Worm (Caenorhabditis elegans) whole organism, late embryonic: ENCODE results near the gene T23G7.3.

Experiments
- C08G9.2 ChIP-seq: sonication (generic microtip); optimal IDR thresholded peaks from 2 replicates; lab custom pipeline; 2016; ENCODE audit warnings: mild to moderate bottlenecking, missing genetic modification characterization, moderate library complexity, missing compliant biosample characterization
- K02D7.2 ChIP-seq: sonication (generic microtip); optimal IDR thresholded peaks from 2 replicates; lab custom pipeline; 2017; ENCODE audit warnings: mild to moderate bottlenecking, missing genetic modification characterization, missing compliant biosample characterization
- Y22D7AL.16 ChIP-seq: sonication (generic microtip); optimal IDR thresholded peaks from 2 replicates; lab custom pipeline; 2016; ENCODE audit warnings: missing genetic modification characterization, missing compliant biosample characterization
- ahr-1 ChIP-seq: sonication (generic microtip); optimal IDR thresholded peaks from 2 replicates; lab custom pipeline; 2016; ENCODE audit warnings: missing genetic modification characterization, missing compliant biosample characterization
- ceh-14 ChIP-seq: sonication (generic microtip); optimal IDR thresholded peaks from 2 replicates; lab custom pipeline; 2016; ENCODE audit warnings: missing genotype, missing genetic modification characterization, missing compliant biosample characterization
- ceh-22 ChIP-seq: sonication (generic microtip); optimal IDR thresholded peaks from 2 replicates; lab custom pipeline; 2017; ENCODE audit warnings: missing biosample characterization, missing genetic modification characterization
- ceh-30 ChIP-seq: fragments of 150-350 bp; optimal IDR thresholded peaks from 2 replicates; lab custom pipeline; 2014; ENCODE audit warnings: missing biosample characterization, missing genetic modification characterization
- ceh-9 ChIP-seq: sonication (generic microtip); optimal IDR thresholded peaks from 2 replicates; lab custom pipeline; 2016; ENCODE audit warnings: mild to moderate bottlenecking, missing genetic modification characterization, inconsistent platforms, missing compliant biosample characterization
- che-1 ChIP-seq: sonication (generic microtip); optimal IDR thresholded peaks from 2 replicates; lab custom pipeline; 2016; ENCODE audit warnings: mild to moderate bottlenecking, missing genetic modification characterization, missing compliant biosample characterization
- dmd-4 ChIP-seq: sonication (generic microtip); optimal IDR thresholded peaks from 2 replicates; lab custom pipeline; 2016; ENCODE audit warnings: borderline replicate concordance, missing genetic modification characterization, missing compliant biosample characterization
- elt-4 ChIP-seq: sonication (generic microtip); optimal IDR thresholded peaks from 2 replicates; lab custom pipeline; 2016; ENCODE audit warnings: missing genetic modification characterization, missing compliant biosample characterization
- ets-4 ChIP-seq: sonication (generic microtip); optimal IDR thresholded peaks from 2 replicates; lab custom pipeline; 2016; ENCODE audit warnings: missing genetic modification characterization, missing compliant biosample characterization
- eyg-1 ChIP-seq: sonication (generic microtip); optimal IDR thresholded peaks from 2 replicates; lab custom pipeline; 2016; ENCODE audit warnings: missing genotype, missing genetic modification characterization, missing compliant biosample characterization
- fax-1 ChIP-seq: sonication (generic microtip); optimal IDR thresholded peaks from 2 replicates; lab custom pipeline; 2016; ENCODE audit warnings: missing genotype, missing genetic modification characterization, missing compliant biosample characterization
- fkh-10 ChIP-seq: fragments of 150-350 bp; optimal IDR thresholded peaks from 2 replicates; lab custom pipeline; 2014; ENCODE audit warnings: missing biosample characterization, missing genetic modification reagents, missing genetic modification characterization
- fkh-6 ChIP-seq: sonication (generic microtip); optimal IDR thresholded peaks from 2 replicates; lab custom pipeline; 2016; ENCODE audit warnings: missing genetic modification characterization, missing compliant biosample characterization
- gmeb-2 ChIP-seq: sonication (generic microtip); optimal IDR thresholded peaks from 2 replicates; lab custom pipeline; 2016; ENCODE audit warnings: missing genetic modification characterization, inconsistent platforms, missing compliant biosample characterization
- hlh-13 ChIP-seq: fragments of 200-800 bp; sonication (Bioruptor generic); optimal IDR thresholded peaks from 2 replicates; lab custom pipeline; 2018; ENCODE audit warnings: mild to moderate bottlenecking, missing genetic modification characterization, missing compliant biosample characterization
- hlh-15 ChIP-seq: sonication (generic microtip); optimal IDR thresholded peaks from 2 replicates; lab custom pipeline; 2016; ENCODE audit warnings: missing genetic modification characterization, missing compliant biosample characterization
- lim-6 ChIP-seq: sonication (generic microtip); optimal IDR thresholded peaks from 2 replicates; lab custom pipeline; 2016; ENCODE audit warnings: missing genetic modification characterization, missing compliant biosample characterization
- mec-3 ChIP-seq: sonication (generic microtip); optimal IDR thresholded peaks from 2 replicates; lab custom pipeline; 2016; ENCODE audit warnings: borderline replicate concordance, missing genetic modification characterization, missing compliant biosample characterization
- nfya-1 ChIP-seq: sonication (generic microtip); optimal IDR thresholded peaks from 2 replicates; lab custom pipeline; 2017; ENCODE audit warnings: missing genetic modification characterization, mild to moderate bottlenecking, missing compliant biosample characterization, antibody characterized with exemption, moderate library complexity
- nhr-232 ChIP-seq: sonication (generic microtip); optimal IDR thresholded peaks from 2 replicates; lab custom pipeline; 2016; ENCODE audit warnings: missing genetic modification characterization, missing compliant biosample characterization
- npax-4 ChIP-seq: sonication (generic microtip); optimal IDR thresholded peaks from 2 replicates; lab custom pipeline; 2016; ENCODE audit warnings: missing genetic modification characterization, missing compliant biosample characterization
- pag-3 ChIP-seq: sonication (generic microtip); optimal IDR thresholded peaks from 2 replicates; lab custom pipeline; 2016; ENCODE audit warnings: missing compliant biosample characterization, missing genetic modification characterization, borderline replicate concordance
- pha-2 ChIP-seq: sonication (generic microtip); optimal IDR thresholded peaks from 2 replicates; lab custom pipeline; 2017; ENCODE audit warnings: mild to moderate bottlenecking, missing genetic modification characterization, missing compliant biosample characterization
- pha-4 ChIP-seq: fragments of 150-350 bp; optimal IDR thresholded peaks from 2 replicates; lab custom pipeline; 2018; ENCODE audit warnings: missing biosample characterization, missing genetic modification reagents, missing genetic modification characterization
- rnt-1 ChIP-seq: sonication (generic microtip); optimal IDR thresholded peaks from 2 replicates; lab custom pipeline; 2016; ENCODE audit warnings: missing genetic modification characterization, missing compliant biosample characterization
- sdc-2 ChIP-seq: sonication (generic microtip); optimal IDR thresholded peaks from 2 replicates; lab custom pipeline; 2016; ENCODE audit warnings: missing genotype, missing genetic modification characterization, missing compliant biosample characterization
- sox-2 ChIP-seq: fragments of 200-800 bp; sonication (Bioruptor generic); IDR thresholded peaks from 2 replicates; pipeline ENCODE4 v1.3.6; 2022; ENCODE audit warnings: missing genetic modification reagents, missing genetic modification characterization, missing compliant biosample characterization
- syd-9 ChIP-seq: sonication (generic microtip); optimal IDR thresholded peaks from 2 replicates; lab custom pipeline; 2016; ENCODE audit warnings: mild to moderate bottlenecking, missing genetic modification characterization, moderate library complexity, missing compliant biosample characterization
- tbx-7 ChIP-seq: sonication (generic microtip); optimal IDR thresholded peaks from 2 replicates; lab custom pipeline; 2016; ENCODE audit warnings: missing genotype, missing genetic modification characterization, missing compliant biosample characterization
- ttx-3 ChIP-seq: sonication (generic microtip); optimal IDR thresholded peaks from 2 replicates; lab custom pipeline; 2016; ENCODE audit warnings: missing genetic modification reagents, missing genetic modification characterization, missing compliant biosample characterization
- unc-3 ChIP-seq, 2 experiments: fragments of 200-800 bp in 1 of 2; sonication (Bioruptor generic) in 1 of 2; sonication (generic microtip) in 1 of 2; conservative IDR thresholded peaks in 1 of 2; optimal IDR thresholded peaks in 1 of 2; 2 replicates each; pipeline versions ENCODE4 v1.3.6 to Lab custom; 2016 to 2022; ENCODE audit warnings: missing compliant biosample characterization in 2 of 2, missing genetic modification characterization in 2 of 2, missing genetic modification reagents in 1 of 2
- unc-55 ChIP-seq: sonication (generic microtip); optimal IDR thresholded peaks from 2 replicates; lab custom pipeline; 2017; ENCODE audit warnings: missing biosample characterization, missing genetic modification reagents, missing genetic modification characterization

The T23G7.3 gene

DNA sequence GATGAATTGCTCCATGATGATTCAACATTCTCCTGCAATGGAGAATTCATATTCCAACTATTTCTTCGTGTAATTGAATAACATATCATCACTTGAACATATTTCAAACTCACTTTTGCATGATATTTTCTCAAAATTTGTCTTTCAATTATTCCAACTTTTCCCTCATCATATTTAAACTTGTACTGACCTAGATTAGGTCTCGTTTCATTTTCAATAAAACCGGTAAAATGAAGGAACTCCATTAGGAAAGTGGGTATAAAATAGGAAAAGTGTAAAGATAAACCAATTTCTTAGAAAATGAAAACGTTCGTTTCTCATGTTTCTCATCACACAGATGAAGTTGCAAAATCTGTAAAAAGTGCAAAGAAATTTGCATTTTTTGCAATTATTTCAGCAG lies 15.4 kb downstream of the T23G7.3 start, which contains the start of gene col-78:
TSS of gene col-78 (plus strand) at position 301 of the 400 bp plus-strand sequence.
- TF ChIP-seq ahr-1 (tag; lab: Kevin White, UChicago): no peak
- no peak for TF ChIP-seq sox-2 (GFP tag; lab: Robert Waterston, UW)
- no peak for TF ChIP-seq dmd-4 (tag; lab: Kevin White, UChicago)
- no peak for TF ChIP-seq ets-4 (tag; lab: Kevin White, UChicago)
- no peak for TF ChIP-seq syd-9 (tag; lab: Kevin White, UChicago)

DNA sequence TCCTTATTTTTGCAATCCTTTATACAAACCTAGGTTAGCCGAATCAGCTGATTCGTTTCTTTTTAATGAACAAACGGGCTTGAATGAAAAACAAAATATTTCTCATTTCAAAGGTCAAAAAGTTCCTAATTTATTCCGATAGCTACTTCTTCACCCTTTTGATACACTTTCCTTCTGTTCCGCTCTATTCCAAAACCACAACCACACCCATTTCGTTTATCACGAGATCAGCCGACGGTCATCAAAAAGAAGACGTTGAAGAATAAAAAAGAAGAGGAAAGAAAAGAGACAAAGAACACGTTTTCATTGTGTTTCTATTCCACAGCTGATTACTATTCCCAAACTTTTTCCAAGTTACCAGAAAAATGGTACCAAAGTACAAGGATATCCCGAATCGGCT lies 19.6 kb downstream of the T23G7.3 start:
- TF ChIP-seq sdc-2 (tag; lab: Kevin White, UChicago): no peak
- no peak for TF ChIP-seq elt-4 (tag; lab: Kevin White, UChicago)
- TF ChIP-seq pha-4 (tag; lab: Kevin White, UChicago): no peak
- TF ChIP-seq eyg-1 (tag; lab: Kevin White, UChicago): no peak
- no peak for TF ChIP-seq syd-9 (tag; lab: Kevin White, UChicago)
- no peak for TF ChIP-seq lim-6 (tag; lab: Kevin White, UChicago)
- no peak for TF ChIP-seq hlh-13
- TF ChIP-seq gmeb-2 (tag; lab: Kevin White, UChicago): no peak

ce11 chrII:9145961-9146360 lies 21.7 kb downstream of the T23G7.3 start, which contains the start of gene W07A12.4:
TSS of gene W07A12.4 (plus strand) at chrII:9146261.
- no peak for TF ChIP-seq tbx-7 (tag; lab: Kevin White, UChicago)
- no peak for TF ChIP-seq lim-6 (tag; lab: Kevin White, UChicago)
- TF ChIP-seq fkh-10 (GFP tag; lab: Kevin White, UChicago): no peak
- no peak for TF ChIP-seq ceh-9
- no peak for TF ChIP-seq ttx-3 (tag; lab: Kevin White, UChicago)
- TF ChIP-seq ets-4 (tag; lab: Kevin White, UChicago): no peak
- no peak for TF ChIP-seq pag-3 (tag; lab: Kevin White, UChicago)
- TF ChIP-seq hlh-13: no peak

DNA sequence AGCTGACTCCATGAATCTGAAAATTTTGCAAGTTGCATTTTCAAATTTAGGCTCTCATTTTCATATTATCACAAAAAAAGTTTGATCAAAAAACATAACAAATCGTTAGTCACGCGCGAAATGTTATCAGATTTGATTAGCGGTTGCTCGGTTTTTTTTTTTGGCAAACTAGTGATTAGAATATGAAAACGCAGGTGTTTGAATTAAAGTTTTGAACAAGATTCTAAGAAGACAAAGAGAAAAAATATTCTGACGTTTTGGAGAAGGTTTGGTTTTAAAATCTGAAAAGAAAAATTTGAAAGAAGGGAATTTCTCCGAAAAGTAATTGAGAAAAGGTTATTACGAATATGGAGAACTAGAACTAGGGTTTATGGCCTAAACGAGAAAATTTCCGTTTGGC lies 23.3 kb downstream of the T23G7.3 start:
- no peak for TF ChIP-seq unc-3 (GFP tag; conservative IDR thresholded peaks at IDR 0.05; lab: Robert Waterston, UW)
- no peak for TF ChIP-seq unc-3 (tag; optimal IDR thresholded peaks at IDR 0.05; lab: Kevin White, UChicago)
- no peak for TF ChIP-seq ahr-1 (tag; lab: Kevin White, UChicago)
- no peak for TF ChIP-seq lim-6 (tag; lab: Kevin White, UChicago)
- no peak for TF ChIP-seq pha-2 (tag; lab: Kevin White, UChicago)
- TF ChIP-seq tbx-7 (tag; lab: Kevin White, UChicago): no peak
- TF ChIP-seq C08G9.2 (tag; lab: Kevin White, UChicago): no peak
- TF ChIP-seq unc-55 (GFP tag; lab: Kevin White, UChicago): no peak
- TF ChIP-seq hlh-15: no peak
- TF ChIP-seq nfya-1 (tag; lab: Kevin White, UChicago): no peak
- TF ChIP-seq sdc-2 (tag; lab: Kevin White, UChicago): no peak
- no peak for TF ChIP-seq ceh-14 (tag; lab: Kevin White, UChicago)
- TF ChIP-seq Y22D7AL.16 (tag; lab: Kevin White, UChicago): no peak
- TF ChIP-seq, all 69 proteins: peak for 0

ce11 chrII:9143795-9144194 lies 23.8 kb downstream of the T23G7.3 start:
- TF ChIP-seq ttx-3 (tag; lab: Kevin White, UChicago) (no peak), fkh-6 (tag; lab: Kevin White, UChicago) (no peak), fax-1 (tag; lab: Kevin White, UChicago) (no peak), unc-3 (GFP tag; conservative IDR thresholded peaks at IDR 0.05; lab: Robert Waterston, UW) (no peak), unc-3 (tag; optimal IDR thresholded peaks at IDR 0.05; lab: Kevin White, UChicago) (no peak), che-1 (tag; lab: Kevin White, UChicago) (no peak), nhr-232 (tag; lab: Kevin White, UChicago) (no peak), mec-3 (no peak), ceh-22 (tag; lab: Kevin White, UChicago) (no peak), K02D7.2 (tag; lab: Kevin White, UChicago) (no peak), rnt-1 (no peak), eyg-1 (tag; lab: Kevin White, UChicago) (no peak), npax-4 (tag; lab: Kevin White, UChicago) (no peak), ceh-30 (tag; lab: Kevin White, UChicago) (no peak)
